Fruit fly (Drosophila melanogaster) whole organism, embryonic: ENCODE results near the gene CG43895.
A peak's percentile ranks its signal among the peaks of the same experiment; 100 is the strongest.

ENCODE experiments used
- Abd-B ChIP-seq: fragments of 200-800 bp; sonication (Bioruptor generic); optimal IDR thresholded peaks from 2 replicates; lab custom pipeline; 2018; ENCODE audit warnings: missing biosample characterization, mild to moderate bottlenecking, missing genetic modification characterization, moderate library complexity
- BtbVII ChIP-seq: fragments of 200-800 bp; sonication (Bioruptor generic); optimal IDR thresholded peaks from 3 replicates; lab custom pipeline; 2017; ENCODE audit warnings: missing biosample characterization, mild to moderate bottlenecking, missing genetic modification characterization
- CG10979 ChIP-seq: fragments of 200-800 bp; sonication (Bioruptor generic); optimal IDR thresholded peaks from 2 replicates; lab custom pipeline; 2018; ENCODE audit warnings: missing biosample characterization, mild to moderate bottlenecking, missing genetic modification characterization, moderate library complexity
- CG11093 ChIP-seq: fragments of 200-800 bp; sonication (Bioruptor generic); IDR thresholded peaks from 3 replicates; pipeline ENCODE4 v1.3.6; 2022; ENCODE audit warnings: missing biosample characterization, missing genetic modification characterization
- CG11560 ChIP-seq: fragments of 200-800 bp; sonication (Bioruptor generic); IDR thresholded peaks from 3 replicates; pipeline ENCODE4 v1.3.6; 2022; ENCODE audit warnings: missing biosample characterization, missing genetic modification characterization
- CG12299 ChIP-seq: fragments of 200-800 bp; sonication (Bioruptor generic); optimal IDR thresholded peaks from 2 replicates; lab custom pipeline; 2018; ENCODE audit warnings: missing biosample characterization, mild to moderate bottlenecking, missing genetic modification characterization
- CG12769 ChIP-seq: fragments of 200-800 bp; sonication (Bioruptor generic); optimal IDR thresholded peaks from 2 replicates; lab custom pipeline; 2019; ENCODE audit warnings: missing biosample characterization, mild to moderate bottlenecking, missing genetic modification characterization, moderate library complexity
- CG13775 ChIP-seq: fragments of 200-800 bp; sonication (Bioruptor generic); optimal IDR thresholded peaks from 3 replicates; lab custom pipeline; 2017; ENCODE audit warnings: missing biosample characterization, mild to moderate bottlenecking, missing genetic modification characterization
- CG14441 ChIP-seq: fragments of 200-800 bp; sonication (Bioruptor generic); IDR thresholded peaks from 2 replicates; pipeline ENCODE4 v1.3.6; 2022; ENCODE audit warnings: missing biosample characterization, missing genetic modification characterization
- CG14965 ChIP-seq: fragments of 200-800 bp; sonication (Bioruptor generic); optimal IDR thresholded peaks from 2 replicates; lab custom pipeline; 2016; ENCODE audit warnings: missing biosample characterization, missing genetic modification characterization, borderline replicate concordance
- CG15696 ChIP-seq: fragments of 200-800 bp; sonication (Bioruptor generic); optimal IDR thresholded peaks from 2 replicates; lab custom pipeline; 2019; ENCODE audit warnings: missing biosample characterization, mild to moderate bottlenecking, missing genetic modification characterization, moderate library complexity
- CG2116 ChIP-seq: fragments of 200-800 bp; sonication (Bioruptor generic); optimal IDR thresholded peaks from 3 replicates; lab custom pipeline; 2018; ENCODE audit warnings: missing biosample characterization, mild to moderate bottlenecking, missing genetic modification characterization
- CG3065 ChIP-seq: fragments of 200-800 bp; sonication (Bioruptor generic); optimal IDR thresholded peaks from 2 replicates; lab custom pipeline; 2016; ENCODE audit warnings: missing biosample characterization, missing genetic modification characterization
- CG31441 ChIP-seq: fragments of 200-800 bp; sonication (Bioruptor generic); IDR thresholded peaks from 2 replicates; pipeline ENCODE4 v1.3.6; 2022; ENCODE audit warnings: missing biosample characterization, missing genetic modification characterization
- CG4282 ChIP-seq: fragments of 200-800 bp; sonication (Bioruptor generic); optimal IDR thresholded peaks from 2 replicates; lab custom pipeline; 2016; ENCODE audit warnings: missing biosample characterization, missing genetic modification characterization
- CG4328 ChIP-seq: fragments of 200-800 bp; sonication (Bioruptor generic); optimal IDR thresholded peaks from 3 replicates; lab custom pipeline; 2017; ENCODE audit warnings: missing biosample characterization, missing genetic modification reagents, missing genetic modification characterization
- CG4820 ChIP-seq: fragments of 200-800 bp; sonication (Bioruptor generic); optimal IDR thresholded peaks from 3 replicates; lab custom pipeline; 2016; ENCODE audit warnings: missing biosample characterization, missing genetic modification characterization
- CG6813 ChIP-seq: fragments of 200-800 bp; sonication (Bioruptor generic); optimal IDR thresholded peaks from 2 replicates; lab custom pipeline; 2017; ENCODE audit warnings: missing biosample characterization, missing genetic modification characterization, mild to moderate bottlenecking, moderate library complexity, missing genetic modification reagents
- CG7357 ChIP-seq: fragments of 200-800 bp; sonication (Bioruptor generic); IDR thresholded peaks from 3 replicates; pipeline ENCODE4 v1.3.6; 2022; ENCODE audit warnings: missing biosample characterization, missing genetic modification characterization
- CG8924 ChIP-seq: fragments of 200-800 bp; optimal IDR thresholded peaks from 3 replicates; lab custom pipeline; 2019; ENCODE audit warnings: missing biosample characterization, mild to moderate bottlenecking, missing genetic modification characterization, moderate library complexity
- CG9932 ChIP-seq: fragments of 200-800 bp; sonication (Bioruptor generic); IDR thresholded peaks from 2 replicates; pipeline ENCODE4 v1.3.6; 2022; ENCODE audit warnings: missing biosample characterization, missing genetic modification characterization
- D ChIP-seq, 2 experiments: fragments of 200-800 bp in 1 of 2; fragments of >200 bp in 1 of 2; sonication (Bioruptor generic) in 1 of 2; optimal IDR thresholded peaks; 2 replicates in 1 of 2; 3 replicates in 1 of 2; lab custom pipeline; 2017; ENCODE audit warnings: mild to moderate bottlenecking in 1 of 2, missing biosample characterization in 1 of 2, missing genetic modification characterization in 1 of 2, missing genetic modification reagents in 1 of 2
- Dip2 ChIP-seq: fragments of 200-800 bp; sonication (Bioruptor generic); IDR thresholded peaks from 2 replicates; pipeline ENCODE4 v1.3.6; 2022; ENCODE audit warnings: missing biosample characterization, missing genetic modification characterization
- Dip3 ChIP-seq: fragments of 200-800 bp; sonication (Bioruptor generic); optimal IDR thresholded peaks from 3 replicates; lab custom pipeline; 2016; ENCODE audit warnings: missing biosample characterization, missing genetic modification characterization
- Dll ChIP-seq: fragments of 200-800 bp; sonication (Bioruptor generic); IDR thresholded peaks from 4 replicates; pipeline ENCODE4 v1.3.6; 2022; ENCODE audit warnings: missing biosample characterization, missing genetic modification characterization; ENCODE audit not compliant: partially characterized antibody
- E2f1 ChIP-seq: fragments of 200-800 bp; sonication (Bioruptor generic); IDR thresholded peaks from 2 replicates; pipeline ENCODE4 v1.3.6; 2022; ENCODE audit warnings: missing biosample characterization, missing genetic modification characterization
- ERR ChIP-seq: fragments of 200-800 bp; sonication (Bioruptor generic); optimal IDR thresholded peaks from 2 replicates; lab custom pipeline; 2016; ENCODE audit warnings: missing biosample characterization, missing genetic modification characterization
- Ets97D ChIP-seq: fragments of 200-800 bp; sonication (Bioruptor generic); optimal IDR thresholded peaks from 3 replicates; lab custom pipeline; 2016; ENCODE audit warnings: missing biosample characterization, missing genetic modification characterization
- H15 ChIP-seq: fragments of 200-800 bp; sonication (Bioruptor generic); IDR thresholded peaks from 3 replicates; pipeline ENCODE4 v1.3.6; 2022; ENCODE audit warnings: missing biosample characterization, missing genetic modification characterization
- Hr39 ChIP-seq: fragments of >200 bp; optimal IDR thresholded peaks from 2 replicates; lab custom pipeline; 2017
- Hr78 ChIP-seq, 2 experiments: fragments of 200-800 bp in 1 of 2; fragments of >200 bp in 1 of 2; sonication (Bioruptor generic) in 1 of 2; optimal IDR thresholded peaks; 2 replicates each; lab custom pipeline; 2017 to 2019; ENCODE audit warnings: missing biosample characterization in 2 of 2, missing genetic modification characterization in 2 of 2, mild to moderate bottlenecking in 1 of 2, moderate library complexity in 1 of 2
- MTF-1 ChIP-seq: fragments of 200-800 bp; sonication (Bioruptor generic); optimal IDR thresholded peaks from 2 replicates; lab custom pipeline; 2018; ENCODE audit warnings: missing biosample characterization, mild to moderate bottlenecking, missing genetic modification characterization, borderline replicate concordance
- Ravus ChIP-seq: fragments of 200-800 bp; sonication (Bioruptor generic); IDR thresholded peaks from 2 replicates; pipeline ENCODE4 v1.3.6; 2022; ENCODE audit warnings: missing biosample characterization, missing genetic modification characterization
- Six4 ChIP-seq: fragments of 200-800 bp; sonication (Bioruptor generic); optimal IDR thresholded peaks from 2 replicates; lab custom pipeline; 2016; ENCODE audit warnings: missing biosample characterization, missing genetic modification characterization
- TFAM ChIP-seq: fragments of 200-800 bp; sonication (Bioruptor generic); optimal IDR thresholded peaks from 2 replicates; lab custom pipeline; 2017; ENCODE audit warnings: missing biosample characterization, missing genetic modification characterization, inconsistent platforms
- Trl ChIP-seq, 3 experiments: fragments of >200 bp in 2 of 3; fragments of 200-800 bp in 1 of 3; sonication (Bioruptor generic) in 1 of 3; optimal IDR thresholded peaks; 2 replicates in 1 of 3; 3 replicates in 2 of 3; lab custom pipeline; 2016 to 2017; ENCODE audit warnings: missing biosample characterization in 1 of 3, missing genetic modification characterization in 1 of 3
- Vsx1 ChIP-seq: fragments of 200-800 bp; sonication (Bioruptor generic); optimal IDR thresholded peaks from 2 replicates; lab custom pipeline; 2017; ENCODE audit warnings: missing biosample characterization, mild to moderate bottlenecking, missing genetic modification characterization, missing genetic modification reagents
- ab ChIP-seq: fragments of 200-800 bp; sonication (Bioruptor generic); optimal IDR thresholded peaks from 2 replicates; lab custom pipeline; 2016; ENCODE audit warnings: missing biosample characterization, missing genetic modification characterization
- ap ChIP-seq: fragments of 200-800 bp; sonication (Bioruptor generic); IDR thresholded peaks from 2 replicates; pipeline ENCODE4 v1.3.6; 2022; ENCODE audit warnings: missing biosample characterization, missing genetic modification characterization
- br ChIP-seq: fragments of >200 bp; optimal IDR thresholded peaks from 2 replicates; lab custom pipeline; 2017
- crp ChIP-seq, 2 experiments: fragments of 200-800 bp; sonication (Bioruptor generic); optimal IDR thresholded peaks; 2 replicates in 1 of 2; 3 replicates in 1 of 2; lab custom pipeline; 2017; ENCODE audit warnings: missing biosample characterization in 2 of 2, missing genetic modification characterization in 2 of 2, mild to moderate bottlenecking in 1 of 2, moderate library complexity in 1 of 2
- dm ChIP-seq: fragments of 200-800 bp; sonication (Bioruptor generic); optimal IDR thresholded peaks from 3 replicates; lab custom pipeline; 2016; ENCODE audit warnings: missing biosample characterization, missing genetic modification characterization
- dpn ChIP-seq, 2 experiments: fragments of 200-800 bp; sonication (Bioruptor generic); optimal IDR thresholded peaks; 3 replicates each; lab custom pipeline; 2016; ENCODE audit warnings: missing biosample characterization in 2 of 2, missing genetic modification characterization in 2 of 2
- ewg ChIP-seq: fragments of 200-800 bp; sonication (Bioruptor generic); optimal IDR thresholded peaks from 3 replicates; lab custom pipeline; 2017; ENCODE audit warnings: mild to moderate bottlenecking, missing biosample characterization, missing genetic modification reagents, missing genetic modification characterization
- kah ChIP-seq: fragments of 200-800 bp; sonication (Bioruptor generic); optimal IDR thresholded peaks from 2 replicates; lab custom pipeline; 2018; ENCODE audit warnings: missing biosample characterization, mild to moderate bottlenecking, missing genetic modification characterization
- mirr ChIP-seq: fragments of 200-800 bp; sonication (Bioruptor generic); optimal IDR thresholded peaks from 3 replicates; lab custom pipeline; 2018; ENCODE audit warnings: missing biosample characterization, mild to moderate bottlenecking, missing genetic modification characterization
- repo ChIP-seq: fragments of 200-800 bp; sonication (Bioruptor generic); optimal IDR thresholded peaks from 2 replicates; lab custom pipeline; 2016; ENCODE audit warnings: missing biosample characterization, missing genetic modification characterization
- trh ChIP-seq: fragments of 200-800 bp; sonication (Bioruptor generic); optimal IDR thresholded peaks from 2 replicates; lab custom pipeline; 2016; ENCODE audit warnings: missing biosample characterization, missing genetic modification characterization
- vfl ChIP-seq: fragments of 200-800 bp; sonication (Bioruptor generic); optimal IDR thresholded peaks from 2 replicates; lab custom pipeline; 2016; ENCODE audit warnings: missing biosample characterization, missing genetic modification characterization

The CG43895 gene

DNA sequence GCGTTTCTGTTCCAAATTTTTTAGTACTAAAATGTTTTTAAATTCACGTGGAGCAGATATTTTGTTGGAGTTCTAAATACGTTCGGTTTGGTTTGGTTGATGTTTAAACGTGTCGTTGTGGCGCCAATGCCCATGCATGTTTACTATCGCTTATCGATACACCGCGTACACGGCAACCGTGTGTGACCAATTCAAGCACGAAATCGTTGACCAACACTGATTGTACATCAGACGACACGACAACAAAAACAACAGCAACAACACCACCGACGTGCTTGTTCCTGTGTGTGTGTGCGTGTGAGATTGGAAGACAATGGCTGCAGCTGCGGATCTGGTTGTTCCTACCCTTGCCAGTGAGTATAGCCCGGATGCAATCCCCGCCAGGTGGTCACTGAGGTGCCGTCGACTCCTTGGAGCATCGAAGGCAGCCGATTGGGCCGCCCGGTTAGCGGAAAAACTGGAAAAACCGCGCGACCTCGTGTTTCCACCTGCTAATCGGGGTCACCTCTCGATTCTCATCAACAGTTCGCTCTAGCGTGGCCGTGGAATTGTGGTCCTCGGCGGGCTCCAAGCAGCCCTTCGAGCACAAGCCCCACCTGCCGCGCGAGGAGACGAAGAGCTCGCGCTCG lies 11.3 kb upstream of the CG43895 start, which contains the start of gene eIF2A (continued):
- TF ChIP-seq CG4328 (GFP tag; lab: Kevin White, UChicago) (peak; percentile 61), CG14965 (GFP tag; lab: Kevin White, UChicago) (no peak), crp (GFP tag; optimal IDR thresholded peaks at IDR 0.05; lab: Kevin White, UChicago) (peak in 1 of 2 experiments; percentile 66), CG13775 (GFP tag; lab: Kevin White, UChicago) (peak; percentile 27), CG4282 (peak; percentile 36), vfl (GFP tag; lab: Kevin White, UChicago) (peak; percentile 75), dm (GFP tag; lab: Kevin White, UChicago) (peak; percentile 89), trh (GFP tag; lab: Kevin White, UChicago) (no peak), CG9932 (peak; percentile 75; the same call in 1 of the 2 replicates), ab (GFP tag; lab: Kevin White, UChicago) (no peak), Trl (optimal IDR thresholded peaks at IDR 0.05; lab: Kevin White, UChicago) (no peak), Trl (GFP tag; optimal IDR thresholded peaks at IDR 0.05; lab: Kevin White, UChicago) (peak; percentile 82), Ets97D (GFP tag; lab: Kevin White, UChicago) (peak; percentile 93), Dip3 (GFP tag; lab: Kevin White, UChicago) (peak; percentile 44), br (no peak), CG11560 (tag; lab: Robert Waterston, UW) (no peak), H15 (GFP tag; lab: Robert Waterston, UW) (0 out of 3 replicates have a peak, but pooled peaks have one; percentile 24), repo (peak; percentile 38), CG14441 (GFP tag; lab: Robert Waterston, UW) (peak; percentile 24; the same call in 1 of the 2 replicates), dpn (GFP tag; optimal IDR thresholded peaks at IDR 0.05; lab: Kevin White, UChicago) (peak; percentile 73 to 78), CG2116 (peak; percentile 100), Ravus (no peak), CG31441 (peak; percentile 24; the same call in 1 of the 2 replicates), Vsx1 (GFP tag; lab: Kevin White, UChicago) (no peak), CG7357 (no peak), CG15696 (no peak), CG12769 (no peak), CG4820 (GFP tag; lab: Kevin White, UChicago) (peak; percentile 20), CG11093 (GFP tag; lab: Robert Waterston, UW) (no peak), TFAM (GFP tag; lab: Kevin White, UChicago) (no peak), BtbVII (GFP tag; lab: Kevin White, UChicago) (peak; percentile 24), kah (GFP tag; lab: Kevin White, UChicago) (peak; percentile 53), Hr78 (GFP tag; optimal IDR thresholded peaks at IDR 0.05; lab: Kevin White, UChicago) (peak in 1 of 2 experiments; percentile 76), Dip2 (GFP tag; lab: Robert Waterston, UW) (no peak), CG8924 (peak; percentile 32), CG10979 (tag; lab: Kevin White, UChicago) (peak; percentile 44), CG3065 (GFP tag; lab: Kevin White, UChicago) (peak; percentile 2), E2f1 (GFP tag; lab: Robert Waterston, UW) (peak; percentile 33; the same call in 1 of the 2 replicates), D (optimal IDR thresholded peaks at IDR 0.05; lab: Kevin White, UChicago) (peak; percentile 67), D (GFP tag; optimal IDR thresholded peaks at IDR 0.05; lab: Kevin White, UChicago) (peak; percentile 35), Dll (GFP tag; lab: Robert Waterston, UW) (peak; percentile 76), ewg (GFP tag; lab: Kevin White, UChicago) (peak; percentile 27), CG12299 (no peak), Hr39 (lab: Kevin White, UChicago) (no peak), CG6813 (GFP tag; lab: Kevin White, UChicago) (peak; percentile 18), ERR (peak; percentile 77), Six4 (GFP tag; lab: Kevin White, UChicago) (peak; percentile 21), mirr (GFP tag; lab: Kevin White, UChicago) (peak; percentile 89), ap (GFP tag; lab: Robert Waterston, UW) (no peak), Abd-B (no peak), MTF-1 (GFP tag; lab: Kevin White, UChicago) (no peak)
